Worm (Caenorhabditis elegans): Measurements from ENCODE around the gene C34E10.12.

DNA sequence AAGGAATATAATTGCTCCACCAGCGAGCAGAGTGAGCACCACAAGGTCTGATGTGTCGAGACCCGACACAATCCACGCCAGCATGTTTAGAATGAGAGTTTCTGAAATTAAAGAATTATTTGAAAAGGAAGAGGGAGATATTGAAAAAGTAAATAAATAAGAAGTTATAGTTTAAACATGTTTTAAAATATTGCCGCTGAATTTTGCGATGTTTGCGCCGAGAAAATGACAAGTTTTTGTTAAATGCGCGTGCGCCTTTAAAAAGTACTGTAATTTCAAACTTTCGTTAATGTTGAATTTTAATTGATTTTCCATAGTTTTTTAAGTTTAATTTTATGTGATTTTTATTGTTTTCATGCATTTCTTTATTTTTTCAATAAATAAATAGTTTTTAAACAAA is 28.1 kb downstream of the C34E10.12 start, which contains the start of gene emb-8:
- TF ChIP-seq W03F9.2 (tag; optimal IDR thresholded peaks at IDR 0.05) (no peak), dao-5 (tag; optimal IDR thresholded peaks at IDR 0.05) (no peak)

Data from whole organism, L4/young adult.